Worm (Caenorhabditis elegans): ENCODE data around the gene immt-1.

Gene immt-1

ce11 chrX:2687174-2687573 lies at the start of gene immt-1:
Gene immt-1 (minus strand): TSS chrX:2687184.
- TF ChIP-seq pqm-1 (tag; optimal IDR thresholded peaks at IDR 0.05) (no peak), tbx-2 (tag; optimal IDR thresholded peaks at IDR 0.05) (peak; percentile 72), ahr-1 (tag; optimal IDR thresholded peaks at IDR 0.05) (no peak), ceh-14 (tag; optimal IDR thresholded peaks at IDR 0.05) (peak; percentile 21), fkh-6 (tag; optimal IDR thresholded peaks at IDR 0.05) (no peak), hlh-15 (tag; optimal IDR thresholded peaks at IDR 0.05) (no peak), hlh-13 (GFP tag; optimal IDR thresholded peaks at IDR 0.05) (no peak), F13H6.1 (tag; optimal IDR thresholded peaks at IDR 0.05) (no peak), odd-2 (tag; optimal IDR thresholded peaks at IDR 0.05) (no peak), ceh-9 (tag; optimal IDR thresholded peaks at IDR 0.05) (no peak), pag-3 (tag; optimal IDR thresholded peaks at IDR 0.05; ENCODE audit: borderline replicate concordance) (no peak), ceh-45 (GFP tag; IDR thresholded peaks at IDR 0.05) (no peak), unc-55 (GFP tag; optimal IDR thresholded peaks at IDR 0.05) (peak; percentile 70), madf-2 (tag; optimal IDR thresholded peaks at IDR 0.05) (peak; percentile 16), hlh-30 (tag; optimal IDR thresholded peaks at IDR 0.05; ENCODE audit: insufficient read depth) (peak; percentile 11), syd-9 (tag; optimal IDR thresholded peaks at IDR 0.05) (no peak), ceh-6 (GFP tag; optimal IDR thresholded peaks at IDR 0.05) (no peak), pax-1 (tag; optimal IDR thresholded peaks at IDR 0.05) (peak; percentile 50), C38D4.7 (GFP tag; optimal IDR thresholded peaks at IDR 0.05) (peak; percentile 14), hlh-8 (tag; optimal IDR thresholded peaks at IDR 0.05) (no peak), eyg-1 (tag; optimal IDR thresholded peaks at IDR 0.05) (no peak), mec-3 (tag; optimal IDR thresholded peaks at IDR 0.05; ENCODE audit: borderline replicate concordance) (no peak), ceh-18 (tag; optimal IDR thresholded peaks at IDR 0.05) (peak; percentile 46), ceh-19 (GFP tag; optimal IDR thresholded peaks at IDR 0.05) (no peak), nfya-1 (tag; optimal IDR thresholded peaks at IDR 0.05) (peak; percentile 61), pros-1 (tag; optimal IDR thresholded peaks at IDR 0.05) (peak; percentile 28), ceh-2 (tag; optimal IDR thresholded peaks at IDR 0.05) (peak; percentile 35), ceh-24 (tag; optimal IDR thresholded peaks at IDR 0.05) (no peak), ceh-31 (tag; optimal IDR thresholded peaks at IDR 0.05) (peak; percentile 82), zip-5 (tag; optimal IDR thresholded peaks at IDR 0.05) (no peak), lim-6 (tag; optimal IDR thresholded peaks at IDR 0.05) (no peak), sox-4 (tag; optimal IDR thresholded peaks at IDR 0.05) (no peak), pha-2 (tag; optimal IDR thresholded peaks at IDR 0.05) (no peak), T23F11.4 (GFP tag; optimal IDR thresholded peaks at IDR 0.05) (no peak), ztf-16 (tag; optimal IDR thresholded peaks at IDR 0.05) (peak; percentile 46), ref-2 (tag; optimal IDR thresholded peaks at IDR 0.05) (peak; percentile 32), K02D7.2 (tag; optimal IDR thresholded peaks at IDR 0.05) (no peak), ttx-3 (tag; optimal IDR thresholded peaks at IDR 0.05) (no peak), fax-1 (tag; optimal IDR thresholded peaks at IDR 0.05) (no peak), sox-2 (GFP tag; IDR thresholded peaks at IDR 0.05) (peak; percentile 50; the same call in 1 of the 2 replicates), ets-4 (tag; optimal IDR thresholded peaks at IDR 0.05) (no peak), elt-2 (tag; optimal IDR thresholded peaks at IDR 0.05) (peak; percentile 31), ceh-34 (tag; optimal IDR thresholded peaks at IDR 0.05) (peak; percentile 8), C08G9.2 (tag; optimal IDR thresholded peaks at IDR 0.05) (no peak), Y22D7AL.16 (tag; optimal IDR thresholded peaks at IDR 0.05) (no peak), npax-4 (tag; optimal IDR thresholded peaks at IDR 0.05) (no peak), che-1 (tag; optimal IDR thresholded peaks at IDR 0.05) (no peak), dve-1 (tag; optimal IDR thresholded peaks at IDR 0.05) (peak; percentile 60), unc-42 (tag; optimal IDR thresholded peaks at IDR 0.05) (peak; percentile 62), hlh-6 (tag; optimal IDR thresholded peaks at IDR 0.05) (no peak), pha-4 (tag; optimal IDR thresholded peaks at IDR 0.05) (no peak), ama-1 (optimal IDR thresholded peaks at IDR 0.05) (no peak), fkh-10 (GFP tag; optimal IDR thresholded peaks at IDR 0.05) (no peak), unc-86 (tag; optimal IDR thresholded peaks at IDR 0.05) (peak; percentile 30)
